Worm (Caenorhabditis elegans): ENCODE results near the gene F16G10.1.

DNA sequence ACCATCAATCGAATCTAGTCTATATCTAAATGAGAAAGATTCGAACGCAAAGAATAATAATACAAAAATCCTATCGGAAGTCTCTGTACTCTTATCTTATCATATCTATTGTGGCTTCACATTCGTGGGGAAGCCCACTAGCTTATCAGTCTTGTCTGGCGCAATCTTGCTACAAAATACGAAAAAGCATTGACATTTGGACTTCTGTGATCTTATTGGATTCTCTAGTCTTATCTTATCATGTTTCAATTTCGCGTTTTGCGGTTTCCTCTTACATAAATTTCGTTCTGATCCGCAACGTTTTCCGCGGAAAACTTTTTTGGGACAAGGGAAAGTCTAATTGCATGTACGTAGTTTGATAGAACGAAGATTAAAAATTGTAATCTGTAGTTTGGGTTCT is 4.3 kb upstream of the F16G10.1 start:
- TF ChIP-seq W03F9.2 (tag; optimal IDR thresholded peaks at IDR 0.05) (no peak), him-1 (tag; optimal IDR thresholded peaks at IDR 0.05) (no peak)
